Worm (Caenorhabditis elegans) whole organism, L2 larva: ENCODE measurements around the gene C03G5.14.

Source experiments
- C34F6.9 ChIP-seq: fragments of 150-350 bp; optimal IDR thresholded peaks from 2 replicates; lab custom pipeline; 2014; ENCODE audit warnings: missing biosample characterization, missing genetic modification characterization
- F13H6.1 ChIP-seq: sonication (generic microtip); optimal IDR thresholded peaks from 2 replicates; lab custom pipeline; 2016; ENCODE audit warnings: missing genetic modification characterization, missing compliant biosample characterization
- R02D3.7 ChIP-seq: fragments of 150-350 bp; optimal IDR thresholded peaks from 2 replicates; lab custom pipeline; 2014; ENCODE audit warnings: missing biosample characterization, missing genetic modification characterization
- Y55F3AM.14 ChIP-seq: fragments of 200-800 bp; sonication (Bioruptor generic); optimal IDR thresholded peaks from 2 replicates; lab custom pipeline; 2018; ENCODE audit warnings: mild to moderate bottlenecking, missing genetic modification characterization, missing compliant biosample characterization
- ZK546.5 ChIP-seq: sonication (generic microtip); optimal IDR thresholded peaks from 2 replicates; lab custom pipeline; 2017; ENCODE audit warnings: missing biosample characterization, missing genetic modification characterization
- alr-1 ChIP-seq: fragments of 150-350 bp; optimal IDR thresholded peaks from 2 replicates; lab custom pipeline; 2014; ENCODE audit warnings: missing biosample characterization, missing genetic modification characterization
- aly-2 ChIP-seq: fragments of 150-350 bp; optimal IDR thresholded peaks from 2 replicates; lab custom pipeline; 2014; ENCODE audit warnings: missing biosample characterization, missing genetic modification characterization
- ama-1 ChIP-seq: fragments of 150-350 bp; optimal IDR thresholded peaks from 2 replicates; lab custom pipeline; 2018; ENCODE audit warnings: inconsistent platforms
- blmp-1 ChIP-seq: sonication (generic microtip); optimal IDR thresholded peaks from 2 replicates; lab custom pipeline; 2017; ENCODE audit warnings: missing genetic modification characterization, mild to moderate bottlenecking, missing compliant biosample characterization, antibody characterized with exemption, moderate library complexity; ENCODE audit not compliant: insufficient read depth
- ceh-16 ChIP-seq: fragments of 150-350 bp; optimal IDR thresholded peaks from 2 replicates; lab custom pipeline; 2014; ENCODE audit warnings: missing biosample characterization, missing genetic modification characterization
- ceh-82 ChIP-seq: fragments of 150-350 bp; optimal IDR thresholded peaks from 2 replicates; lab custom pipeline; 2014; ENCODE audit warnings: missing biosample characterization, missing genetic modification characterization
- crh-2 ChIP-seq: sonication (generic microtip); optimal IDR thresholded peaks from 2 replicates; lab custom pipeline; 2017; ENCODE audit warnings: missing biosample characterization, missing genetic modification characterization
- dmd-4 ChIP-seq: sonication (generic microtip); optimal IDR thresholded peaks from 2 replicates; lab custom pipeline; 2017; ENCODE audit warnings: missing biosample characterization, missing genetic modification characterization
- egl-27 ChIP-seq: sonication (generic microtip); optimal IDR thresholded peaks from 3 replicates; lab custom pipeline; 2017; ENCODE audit warnings: missing biosample characterization, missing genetic modification reagents, missing genetic modification characterization
- elt-1 ChIP-seq: fragments of 150-350 bp; optimal IDR thresholded peaks from 2 replicates; lab custom pipeline; 2014; ENCODE audit warnings: missing biosample characterization, missing genetic modification characterization
- fos-1 ChIP-seq: fragments of 150-350 bp; optimal IDR thresholded peaks from 2 replicates; lab custom pipeline; 2014; ENCODE audit warnings: missing biosample characterization, missing genetic modification characterization
- gmeb-1 ChIP-seq: fragments of 150-350 bp; optimal IDR thresholded peaks from 2 replicates; lab custom pipeline; 2014; ENCODE audit warnings: missing biosample characterization, missing genetic modification characterization
- lin-11 ChIP-seq: fragments of 150-350 bp; sonication (generic microtip); optimal IDR thresholded peaks from 2 replicates; lab custom pipeline; 2014; ENCODE audit warnings: missing biosample characterization, missing genetic modification characterization, inconsistent platforms, mixed read lengths
- lin-39 ChIP-seq: fragments of 150-350 bp; optimal IDR thresholded peaks from 2 replicates; lab custom pipeline; 2014; ENCODE audit warnings: missing biosample characterization, missing genetic modification reagents, missing genetic modification characterization
- lsy-2 ChIP-seq, 2 experiments: fragments of 150-350 bp in 1 of 2; sonication (generic microtip) in 1 of 2; optimal IDR thresholded peaks; 2 replicates each; lab custom pipeline; 2014 to 2017; ENCODE audit warnings: missing biosample characterization in 2 of 2, missing genetic modification characterization in 2 of 2
- mbf-1 ChIP-seq: sonication (generic microtip); optimal IDR thresholded peaks from 2 replicates; lab custom pipeline; 2017; ENCODE audit warnings: missing biosample characterization, missing genetic modification characterization
- nhr-10 ChIP-seq: sonication (generic microtip); optimal IDR thresholded peaks from 2 replicates; lab custom pipeline; 2017; ENCODE audit warnings: missing biosample characterization, missing genetic modification characterization
- nhr-11 ChIP-seq: fragments of 150-350 bp; optimal IDR thresholded peaks from 2 replicates; lab custom pipeline; 2014; ENCODE audit warnings: missing biosample characterization, missing genetic modification characterization
- nhr-12 ChIP-seq: fragments of 150-350 bp; optimal IDR thresholded peaks from 2 replicates; lab custom pipeline; 2014; ENCODE audit warnings: missing biosample characterization, missing genetic modification characterization
- nhr-21 ChIP-seq: fragments of 150-350 bp; optimal IDR thresholded peaks from 2 replicates; lab custom pipeline; 2014; ENCODE audit warnings: missing biosample characterization, missing genetic modification characterization
- nhr-237 ChIP-seq: fragments of 150-350 bp; optimal IDR thresholded peaks from 2 replicates; lab custom pipeline; 2014; ENCODE audit warnings: missing biosample characterization, missing genetic modification characterization
- nhr-25 ChIP-seq: fragments of 150-350 bp; sonication (generic microtip); optimal IDR thresholded peaks from 3 replicates; lab custom pipeline; 2014; ENCODE audit warnings: missing biosample characterization, missing genetic modification characterization
- sma-3 ChIP-seq: sonication (generic microtip); optimal IDR thresholded peaks from 2 replicates; lab custom pipeline; 2016; ENCODE audit warnings: missing genetic modification reagents, missing genetic modification characterization, missing compliant biosample characterization
- unc-39 ChIP-seq: fragments of 150-350 bp; optimal IDR thresholded peaks from 2 replicates; lab custom pipeline; 2014; ENCODE audit warnings: missing biosample characterization, missing genetic modification characterization
- unc-55 ChIP-seq: fragments of 150-350 bp; sonication (generic microtip); optimal IDR thresholded peaks from 3 replicates; lab custom pipeline; 2014; ENCODE audit warnings: missing biosample characterization, missing genetic modification reagents, missing genetic modification characterization
- unc-62 ChIP-seq: fragments of 150-350 bp; optimal IDR thresholded peaks from 2 replicates; lab custom pipeline; 2014; ENCODE audit warnings: missing biosample characterization, missing genetic modification reagents, missing genetic modification characterization
- ztf-1 ChIP-seq: fragments of 200-800 bp; sonication (Bioruptor generic); conservative IDR thresholded peaks from 2 replicates; pipeline ENCODE4 v1.3.6; 2022; ENCODE audit warnings: missing genetic modification characterization, missing compliant biosample characterization
- ztf-11 ChIP-seq: sonication (generic microtip); optimal IDR thresholded peaks from 2 replicates; lab custom pipeline; 2017; ENCODE audit warnings: missing biosample characterization, missing genetic modification characterization
- ztf-4 ChIP-seq: fragments of 150-350 bp; optimal IDR thresholded peaks from 2 replicates; lab custom pipeline; 2014; ENCODE audit warnings: missing biosample characterization, missing genetic modification characterization

The C03G5.14 gene

DNA sequence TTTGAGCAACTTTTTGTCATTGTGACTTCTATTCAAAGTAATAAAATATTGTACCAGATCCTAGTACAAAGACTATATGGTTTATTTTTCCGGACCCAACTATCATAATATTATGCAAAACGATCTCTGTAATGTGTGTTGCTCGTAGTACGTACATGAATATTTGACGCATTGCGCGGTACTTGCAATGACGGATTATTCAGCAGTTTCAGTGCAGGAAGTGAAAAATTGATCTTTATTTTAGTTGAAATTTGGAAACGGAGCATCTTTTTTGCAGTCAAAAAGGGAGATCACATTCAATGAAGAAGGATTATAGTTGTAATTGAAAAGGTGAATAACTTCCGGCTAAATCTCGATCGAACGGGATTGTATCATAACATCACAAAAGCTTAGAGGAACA lies 37.8 kb upstream of the C03G5.14 start:
- no peak for TF ChIP-seq lin-11 (tag; lab: Kevin White, UChicago)
- no peak for TF ChIP-seq dmd-4 (tag; lab: Kevin White, UChicago)
- TF ChIP-seq nhr-12 = no peak
- TF ChIP-seq ZK546.5 (tag; lab: Kevin White, UChicago) = no peak
- TF ChIP-seq C34F6.9 = no peak
- no peak for TF ChIP-seq lsy-2 (tag; optimal IDR thresholded peaks at IDR 0.05; lab: Kevin White, UChicago)
- no peak for TF ChIP-seq Y55F3AM.14 (GFP tag; lab: Kevin White, UChicago)
- no peak for TF ChIP-seq nhr-21 (tag; lab: Kevin White, UChicago)
- no peak for TF ChIP-seq sma-3 (GFP tag; lab: Kevin White, UChicago)
- no peak for TF ChIP-seq alr-1 (tag; lab: Kevin White, UChicago)
- TF ChIP-seq R02D3.7 (tag; lab: Kevin White, UChicago) = no peak
- TF ChIP-seq ceh-82 = no peak
- TF ChIP-seq ztf-4 (tag; lab: Kevin White, UChicago) = no peak
- TF ChIP-seq nhr-237 (tag; lab: Kevin White, UChicago) = no peak
- no peak for TF ChIP-seq unc-39 (tag; lab: Kevin White, UChicago)
- no peak for TF ChIP-seq aly-2 (tag; lab: Kevin White, UChicago)
- no peak for TF ChIP-seq nhr-11 (tag; lab: Kevin White, UChicago)
- TF ChIP-seq crh-2 (tag; lab: Kevin White, UChicago) = no peak
- no peak for TF ChIP-seq lin-39 (tag; lab: Kevin White, UChicago)

DNA sequence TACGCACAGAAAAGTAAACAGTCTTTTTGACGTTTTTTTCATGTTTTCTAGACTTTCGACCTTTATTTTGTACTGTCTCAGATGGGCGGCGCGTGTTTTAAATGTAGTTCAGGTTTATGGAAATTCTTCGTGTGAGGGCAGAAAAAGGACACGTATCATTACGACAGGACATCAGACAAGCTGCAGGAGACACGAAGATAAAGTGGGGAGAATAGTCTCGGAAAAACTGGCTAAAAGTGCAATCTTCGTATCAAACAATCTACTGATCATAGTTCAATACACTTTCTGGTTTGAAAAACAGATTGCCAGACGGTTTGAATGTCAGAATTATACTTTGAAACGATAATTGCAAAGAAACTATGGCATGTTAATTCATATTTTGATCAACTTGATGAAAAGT lies 36.3 kb upstream of the C03G5.14 start:
- TF ChIP-seq nhr-21 (tag; lab: Kevin White, UChicago) (peak; percentile 63), mbf-1 (tag; lab: Kevin White, UChicago) (no peak), F13H6.1 (tag; lab: Kevin White, UChicago) (no peak), nhr-25 (tag; lab: Kevin White, UChicago) (no peak)

ce11 chrX:8489415-8489814 lies 32.3 kb upstream of the C03G5.14 start:
- no peak for TF ChIP-seq nhr-11 (tag; lab: Kevin White, UChicago)
- TF ChIP-seq blmp-1 (tag; lab: Kevin White, UChicago) = no peak
- TF ChIP-seq sma-3 (GFP tag; lab: Kevin White, UChicago) = no peak
- TF ChIP-seq ztf-1 (GFP tag; lab: Robert Waterston, UW) = no peak
- no peak for TF ChIP-seq gmeb-1 (tag; lab: Kevin White, UChicago)
- no peak for TF ChIP-seq ztf-11 (tag; lab: Kevin White, UChicago)
- TF ChIP-seq ztf-4 (tag; lab: Kevin White, UChicago) = no peak
- TF ChIP-seq lin-11 (tag; lab: Kevin White, UChicago) = no peak
- TF ChIP-seq nhr-12 = no peak
- no peak for TF ChIP-seq nhr-10
- TF ChIP-seq nhr-237 (tag; lab: Kevin White, UChicago) = no peak
- no peak for TF ChIP-seq C34F6.9
- no peak for TF ChIP-seq unc-62 (GFP tag; lab: Kevin White, UChicago)
- no peak for TF ChIP-seq unc-55 (GFP tag; lab: Kevin White, UChicago)
- no peak for TF ChIP-seq fos-1 (tag; lab: Kevin White, UChicago)
- TF ChIP-seq R02D3.7 (tag; lab: Kevin White, UChicago) = no peak

DNA sequence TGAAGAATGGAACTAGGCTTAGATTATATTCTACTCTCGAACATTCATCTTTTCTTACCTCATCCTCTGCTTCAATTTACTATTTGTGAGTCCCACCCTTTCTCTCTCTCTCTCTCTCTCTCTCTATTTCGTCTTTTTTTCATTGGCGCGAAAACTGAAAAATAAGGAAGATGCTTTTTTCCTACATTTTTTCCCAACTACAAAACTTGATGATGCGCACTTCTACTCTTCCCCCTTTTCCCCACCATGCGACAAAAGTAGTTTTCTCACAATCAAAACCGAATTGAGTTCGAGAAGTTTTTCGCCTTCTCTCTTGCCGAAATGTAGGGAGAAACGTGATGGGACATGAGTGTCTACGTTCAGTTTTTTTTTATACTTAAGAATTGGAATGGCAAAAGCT lies 31.8 kb upstream of the C03G5.14 start:
- TF ChIP-seq gmeb-1 (tag; lab: Kevin White, UChicago) (no peak), unc-55 (GFP tag; lab: Kevin White, UChicago) (peak; percentile 65), C34F6.9 (peak; percentile 13)

- TF ChIP-seq elt-1 (tag; lab: Kevin White, UChicago) (no peak), crh-2 (tag; lab: Kevin White, UChicago) (peak; percentile 14), gmeb-1 (tag; lab: Kevin White, UChicago) (no peak), dmd-4 (tag; lab: Kevin White, UChicago) (no peak), egl-27 (tag; lab: Kevin White, UChicago) (no peak)
Observed at ce11 chrX:8492750-8493149, 29.0 kb upstream of the C03G5.14 start.

DNA sequence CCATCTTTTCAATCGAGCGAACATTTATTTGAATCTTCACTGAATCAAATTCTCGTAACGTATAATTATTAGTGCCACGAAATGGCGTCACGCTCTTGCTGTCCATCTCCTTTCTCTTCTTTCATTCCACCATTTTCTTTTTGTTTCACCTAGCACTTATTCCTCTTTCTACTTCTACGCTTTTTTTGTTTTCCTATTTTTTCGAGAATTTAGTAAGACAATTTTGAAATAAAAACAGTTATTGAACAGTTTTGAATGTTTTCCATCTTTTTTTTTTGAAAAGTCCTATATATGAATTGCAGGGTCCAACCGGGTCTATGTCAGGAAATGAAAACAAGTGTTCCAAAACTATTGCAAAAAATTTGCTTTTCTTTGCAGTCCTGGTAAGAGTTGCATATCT lies 26.7 kb upstream of the C03G5.14 start, which contains the start of gene T01B10.5:
T01B10.5 (plus strand) TSS at position 301 of the 400 bp plus-strand sequence.
- TF ChIP-seq R02D3.7 (tag; lab: Kevin White, UChicago) = no peak
- no peak for TF ChIP-seq ztf-1 (GFP tag; lab: Robert Waterston, UW)
- TF ChIP-seq ceh-16 (tag; lab: Kevin White, UChicago) = no peak
- TF ChIP-seq egl-27 (tag; lab: Kevin White, UChicago) = no peak
- TF ChIP-seq nhr-12 = no peak
- TF ChIP-seq blmp-1 (tag; lab: Kevin White, UChicago) = no peak
- no peak for TF ChIP-seq C34F6.9
- TF ChIP-seq alr-1 (tag; lab: Kevin White, UChicago) = no peak
- TF ChIP-seq lin-39 (tag; lab: Kevin White, UChicago) = no peak
- TF ChIP-seq ztf-11 (tag; lab: Kevin White, UChicago) = no peak
- no peak for TF ChIP-seq ama-1
